Fruit fly (Drosophila melanogaster) whole organism, embryonic: ENCODE results near the gene Ctr9.
A peak's percentile ranks its signal among the peaks of the same experiment; 100 is the strongest.

Source experiments
- B-H2 ChIP-seq: fragments of 200-800 bp; sonication (Bioruptor generic); optimal IDR thresholded peaks from 2 replicates; lab custom pipeline; 2018; ENCODE audit warnings: missing biosample characterization, mild to moderate bottlenecking, missing genetic modification characterization
- CG10321 ChIP-seq: fragments of 200-800 bp; sonication (Bioruptor generic); IDR thresholded peaks from 2 replicates; pipeline ENCODE4 v1.3.6; 2022; ENCODE audit warnings: missing biosample characterization, missing genetic modification characterization
- CG10366 ChIP-seq: fragments of 200-800 bp; sonication (Bioruptor generic); IDR thresholded peaks from 2 replicates; pipeline ENCODE4 v1.3.6; 2022; ENCODE audit warnings: missing biosample characterization, missing genetic modification characterization
- CG10543 ChIP-seq: fragments of 200-800 bp; sonication (Bioruptor generic); optimal IDR thresholded peaks from 3 replicates; lab custom pipeline; 2017; ENCODE audit warnings: missing biosample characterization, mild to moderate bottlenecking, missing genetic modification characterization, moderate library complexity
- CG13624 ChIP-seq: fragments of 200-800 bp; sonication (Bioruptor generic); optimal IDR thresholded peaks from 2 replicates; lab custom pipeline; 2016; ENCODE audit warnings: missing biosample characterization, missing genetic modification characterization
- CG14965 ChIP-seq: fragments of 200-800 bp; sonication (Bioruptor generic); optimal IDR thresholded peaks from 2 replicates; lab custom pipeline; 2016; ENCODE audit warnings: missing biosample characterization, missing genetic modification characterization, borderline replicate concordance
- CG1603 ChIP-seq: fragments of 200-800 bp; sonication (Bioruptor generic); optimal IDR thresholded peaks from 2 replicates; lab custom pipeline; 2019; ENCODE audit warnings: missing biosample characterization, mild to moderate bottlenecking, missing genetic modification characterization, moderate library complexity
- CG1647 ChIP-seq: fragments of 200-800 bp; sonication (Bioruptor generic); optimal IDR thresholded peaks from 3 replicates; lab custom pipeline; 2016; ENCODE audit warnings: missing biosample characterization, missing genetic modification characterization
- CG17912 ChIP-seq: fragments of 200-800 bp; sonication (Bioruptor generic); optimal IDR thresholded peaks from 2 replicates; lab custom pipeline; 2018; ENCODE audit warnings: missing biosample characterization, mild to moderate bottlenecking, missing genetic modification characterization
- CG33213 ChIP-seq: fragments of 200-800 bp; sonication (Bioruptor generic); optimal IDR thresholded peaks from 3 replicates; lab custom pipeline; 2016; ENCODE audit warnings: missing biosample characterization, missing genetic modification characterization
- CG4404 ChIP-seq: fragments of 200-800 bp; sonication (Bioruptor generic); IDR thresholded peaks from 2 replicates; pipeline ENCODE4 v1.3.6; 2022; ENCODE audit warnings: missing biosample characterization, missing genetic modification characterization
- CG4707 ChIP-seq: fragments of 200-800 bp; sonication (Bioruptor generic); optimal IDR thresholded peaks from 2 replicates; lab custom pipeline; 2018; ENCODE audit warnings: missing biosample characterization, mild to moderate bottlenecking, missing genetic modification characterization, moderate library complexity
- CG5245 ChIP-seq: fragments of 200-800 bp; sonication (Bioruptor generic); optimal IDR thresholded peaks from 3 replicates; lab custom pipeline; 2016; ENCODE audit warnings: missing biosample characterization, missing genetic modification characterization
- CG5953 ChIP-seq: fragments of 200-800 bp; sonication (Bioruptor generic); IDR thresholded peaks from 2 replicates; pipeline ENCODE4 v1.3.6; 2022; ENCODE audit warnings: missing biosample characterization, missing genetic modification characterization
- Eip74EF ChIP-seq, 2 experiments: fragments of 200-800 bp in 1 of 2; fragments of >200 bp in 1 of 2; sonication (Bioruptor generic) in 1 of 2; optimal IDR thresholded peaks; 2 replicates each; lab custom pipeline; 2017 to 2019; ENCODE audit warnings: missing biosample characterization in 2 of 2, missing genetic modification characterization in 2 of 2, mild to moderate bottlenecking in 1 of 2, moderate library complexity in 1 of 2
- HLH4C ChIP-seq: fragments of 200-800 bp; sonication (Bioruptor generic); IDR thresholded peaks from 3 replicates; pipeline ENCODE4 v1.3.6; 2022; ENCODE audit warnings: missing biosample characterization, missing genetic modification characterization; ENCODE audit not compliant: partially characterized antibody
- HLHmδ ChIP-seq: fragments of 200-800 bp; sonication (Bioruptor generic); optimal IDR thresholded peaks from 2 replicates; lab custom pipeline; 2018; ENCODE audit warnings: missing biosample characterization, mild to moderate bottlenecking, missing genetic modification characterization, moderate library complexity
- Hr51 ChIP-seq, 2 experiments: fragments of 200-800 bp; sonication (Bioruptor generic); optimal IDR thresholded peaks; 2 replicates in 1 of 2; 3 replicates in 1 of 2; lab custom pipeline; 2016 to 2018; ENCODE audit warnings: missing biosample characterization in 2 of 2, missing genetic modification characterization in 2 of 2, mild to moderate bottlenecking in 1 of 2, moderate library complexity in 1 of 2
- Lhr ChIP-seq: fragments of 200-800 bp; sonication (Bioruptor generic); optimal IDR thresholded peaks from 3 replicates; lab custom pipeline; 2017; ENCODE audit warnings: mild to moderate bottlenecking, missing biosample characterization, missing genetic modification reagents, missing genetic modification characterization
- NC2α ChIP-seq: fragments of 200-800 bp; sonication (Bioruptor generic); optimal IDR thresholded peaks from 2 replicates; lab custom pipeline; 2016; ENCODE audit warnings: missing biosample characterization, missing genetic modification characterization
- Nf-YB ChIP-seq: fragments of 200-800 bp; sonication (Bioruptor generic); optimal IDR thresholded peaks from 3 replicates; lab custom pipeline; 2019; ENCODE audit warnings: missing biosample characterization, mild to moderate bottlenecking, missing genetic modification characterization, moderate library complexity
- al ChIP-seq: fragments of 200-800 bp; sonication (Bioruptor generic); IDR thresholded peaks from 2 replicates; pipeline ENCODE4 v1.3.6; 2022; ENCODE audit warnings: missing biosample characterization, missing genetic modification characterization
- ara ChIP-seq: fragments of 200-800 bp; sonication (Bioruptor generic); IDR thresholded peaks from 2 replicates; pipeline ENCODE4 v1.3.6; 2022; ENCODE audit warnings: missing biosample characterization, missing genetic modification characterization
- az2 ChIP-seq: fragments of 200-800 bp; sonication (Bioruptor generic); optimal IDR thresholded peaks from 3 replicates; lab custom pipeline; 2016; ENCODE audit warnings: missing biosample characterization, missing genetic modification characterization
- bab2 ChIP-seq: fragments of 200-800 bp; sonication (Bioruptor generic); optimal IDR thresholded peaks from 2 replicates; lab custom pipeline; 2016; ENCODE audit warnings: missing biosample characterization, missing genetic modification characterization
- bcd ChIP-seq: fragments of 200-800 bp; sonication (Bioruptor generic); optimal IDR thresholded peaks from 2 replicates; lab custom pipeline; 2017; ENCODE audit warnings: missing biosample characterization, mild to moderate bottlenecking, missing genetic modification characterization
- bsh ChIP-seq, 2 experiments: fragments of 200-800 bp; sonication (Bioruptor generic); optimal IDR thresholded peaks; 2 replicates each; lab custom pipeline; 2017 to 2018; ENCODE audit warnings: mild to moderate bottlenecking in 2 of 2, missing biosample characterization in 2 of 2, missing genetic modification characterization in 2 of 2, moderate library complexity in 1 of 2
- cato ChIP-seq: fragments of 200-800 bp; sonication (Bioruptor generic); optimal IDR thresholded peaks from 2 replicates; lab custom pipeline; 2016; ENCODE audit warnings: missing biosample characterization, missing genetic modification characterization, borderline replicate concordance
- chinmo ChIP-seq: fragments of 200-800 bp; sonication (Bioruptor generic); IDR thresholded peaks from 4 replicates; pipeline ENCODE4 v1.3.6; 2022; ENCODE audit warnings: missing biosample characterization, missing genetic modification characterization; ENCODE audit not compliant: partially characterized antibody
- croc ChIP-seq: fragments of 200-800 bp; sonication (Bioruptor generic); conservative IDR thresholded peaks from 3 replicates; pipeline ENCODE4 v1.3.6; 2022; ENCODE audit warnings: missing biosample characterization, missing genetic modification characterization
- crp ChIP-seq, 2 experiments: fragments of 200-800 bp; sonication (Bioruptor generic); optimal IDR thresholded peaks; 2 replicates in 1 of 2; 3 replicates in 1 of 2; lab custom pipeline; 2017; ENCODE audit warnings: missing biosample characterization in 2 of 2, missing genetic modification characterization in 2 of 2, mild to moderate bottlenecking in 1 of 2, moderate library complexity in 1 of 2
- dmrt99B ChIP-seq: fragments of 200-800 bp; sonication (Bioruptor generic); optimal IDR thresholded peaks from 2 replicates; lab custom pipeline; 2018; ENCODE audit warnings: missing biosample characterization, mild to moderate bottlenecking, missing genetic modification characterization, moderate library complexity
- fu2 ChIP-seq: fragments of 200-800 bp; sonication (Bioruptor generic); optimal IDR thresholded peaks from 2 replicates; lab custom pipeline; 2016; ENCODE audit warnings: missing biosample characterization, missing genetic modification characterization
- gce ChIP-seq: fragments of 200-800 bp; sonication (Bioruptor generic); IDR thresholded peaks from 3 replicates; pipeline ENCODE4 v1.3.6; 2022; ENCODE audit warnings: missing biosample characterization, missing genetic modification characterization
- gem ChIP-seq: fragments of 200-800 bp; sonication (Bioruptor generic); optimal IDR thresholded peaks from 2 replicates; lab custom pipeline; 2019; ENCODE audit warnings: missing biosample characterization, mild to moderate bottlenecking, missing genetic modification characterization, moderate library complexity
- gsb ChIP-seq: fragments of 200-800 bp; sonication (Bioruptor generic); IDR thresholded peaks from 2 replicates; pipeline ENCODE4 v1.3.6; 2022; ENCODE audit warnings: missing biosample characterization, missing genetic modification characterization
- gsb-n ChIP-seq: fragments of 200-800 bp; sonication (Bioruptor generic); optimal IDR thresholded peaks from 3 replicates; lab custom pipeline; 2018; ENCODE audit warnings: missing biosample characterization, mild to moderate bottlenecking, missing genetic modification characterization
- her ChIP-seq: fragments of 200-800 bp; sonication (Bioruptor generic); optimal IDR thresholded peaks from 2 replicates; lab custom pipeline; 2016; ENCODE audit warnings: missing biosample characterization, missing genetic modification characterization
- ro ChIP-seq: fragments of 200-800 bp; sonication (Bioruptor generic); IDR thresholded peaks from 2 replicates; pipeline ENCODE4 v1.3.6; 2022; ENCODE audit warnings: missing biosample characterization, missing genetic modification characterization
- sens-2 ChIP-seq: fragments of 200-800 bp; sonication (Bioruptor generic); IDR thresholded peaks from 2 replicates; pipeline ENCODE4 v1.3.6; 2022; ENCODE audit warnings: missing biosample characterization, missing genetic modification characterization
- seq ChIP-seq: fragments of 200-800 bp; sonication (Bioruptor generic); IDR thresholded peaks from 2 replicates; pipeline ENCODE4 v1.3.6; 2022; ENCODE audit warnings: missing biosample characterization, missing genetic modification characterization
- sisA ChIP-seq: fragments of 200-800 bp; sonication (Bioruptor generic); IDR thresholded peaks from 2 replicates; pipeline ENCODE4 v1.3.6; 2022; ENCODE audit warnings: missing biosample characterization, missing genetic modification characterization
- slou ChIP-seq: fragments of 200-800 bp; sonication (Bioruptor generic); optimal IDR thresholded peaks from 3 replicates; lab custom pipeline; 2016; ENCODE audit warnings: missing biosample characterization, missing genetic modification characterization
- so ChIP-seq: fragments of 200-800 bp; sonication (Bioruptor generic); IDR thresholded peaks from 3 replicates; pipeline ENCODE4 v1.3.6; 2022; ENCODE audit warnings: missing biosample characterization, missing genetic modification characterization
- tin ChIP-seq: fragments of 200-800 bp; sonication (Bioruptor generic); optimal IDR thresholded peaks from 3 replicates; lab custom pipeline; 2016; ENCODE audit warnings: missing biosample characterization, missing genetic modification characterization
- tx ChIP-seq: fragments of 200-800 bp; sonication (Bioruptor generic); optimal IDR thresholded peaks from 2 replicates; lab custom pipeline; 2016; ENCODE audit warnings: missing biosample characterization, missing genetic modification characterization
- vvl ChIP-seq: fragments of 200-800 bp; sonication (Bioruptor generic); IDR thresholded peaks from 2 replicates; pipeline ENCODE4 v1.3.6; 2022; ENCODE audit warnings: missing biosample characterization, missing genetic modification characterization
- zen2 ChIP-seq: fragments of 200-800 bp; sonication (Bioruptor generic); IDR thresholded peaks from 3 replicates; pipeline ENCODE4 v1.3.6; 2022; ENCODE audit warnings: missing biosample characterization, missing genetic modification characterization; ENCODE audit not compliant: partially characterized antibody
- zf30C ChIP-seq: fragments of 200-800 bp; sonication (Bioruptor generic); optimal IDR thresholded peaks from 3 replicates; lab custom pipeline; 2018; ENCODE audit warnings: missing biosample characterization, mild to moderate bottlenecking, missing genetic modification characterization

Ctr9 gene

dm6 chr3L:1319097-1319725, 12.2 kb downstream of the Ctr9 start (continued):
- 0 out of 2 replicates have a peak, but pooled peaks have one; percentile 9 for TF ChIP-seq al
- TF ChIP-seq CG5953 (GFP tag; lab: Robert Waterston, UW): peak; percentile 80
- TF ChIP-seq az2 (GFP tag; lab: Kevin White, UChicago): peak; percentile 87
- peak; percentile 42 for TF ChIP-seq tx (GFP tag; lab: Kevin White, UChicago)
- peak; percentile 89 to 94 for TF ChIP-seq bsh (GFP tag; optimal IDR thresholded peaks at IDR 0.05; lab: Kevin White, UChicago)
- peak; percentile 80 for TF ChIP-seq sens-2 (GFP tag; lab: Robert Waterston, UW)
- peak; percentile 87 for TF ChIP-seq so (GFP tag; lab: Robert Waterston, UW)
- no peak for TF ChIP-seq chinmo (GFP tag; lab: Robert Waterston, UW)
- TF ChIP-seq CG4404 (GFP tag; lab: Robert Waterston, UW): 0 out of 2 replicates have a peak, but pooled peaks have one; percentile 29
- peak; percentile 86 for TF ChIP-seq gce (GFP tag; lab: Robert Waterston, UW)
- peak; percentile 82 for TF ChIP-seq CG5245 (GFP tag; lab: Kevin White, UChicago)
- peak; percentile 58; the same call in 1 of the 2 replicates for TF ChIP-seq seq (GFP tag; lab: Robert Waterston, UW)
- peak; percentile 92 for TF ChIP-seq dmrt99B
- peak; percentile 81 for TF ChIP-seq CG10366
- TF ChIP-seq zen2 (GFP tag; lab: Robert Waterston, UW): no peak
- TF ChIP-seq zf30C (GFP tag; lab: Kevin White, UChicago): peak; percentile 12
- TF ChIP-seq CG14965: no peak
- TF ChIP-seq crp (GFP tag; optimal IDR thresholded peaks at IDR 0.05; lab: Kevin White, UChicago): peak in 1 of 2 experiments; percentile 23
- TF ChIP-seq croc (GFP tag; lab: Robert Waterston, UW): peak; percentile 79
- peak; percentile 66 for TF ChIP-seq CG33213 (GFP tag; lab: Kevin White, UChicago)
- no peak for TF ChIP-seq CG13624 (GFP tag; lab: Kevin White, UChicago)
- peak; percentile 28 for TF ChIP-seq NC2α
- no peak for TF ChIP-seq gsb-n (tag; lab: Kevin White, UChicago)
- TF ChIP-seq CG1647 (GFP tag; lab: Kevin White, UChicago): no peak
- TF ChIP-seq B-H2 (GFP tag; lab: Kevin White, UChicago): no peak
- TF ChIP-seq CG4707 (GFP tag; lab: Kevin White, UChicago): peak; percentile 76
- peak; percentile 48 for TF ChIP-seq Lhr (GFP tag; lab: Kevin White, UChicago)
- peak; percentile 53 to 84 for TF ChIP-seq Hr51 (GFP tag; optimal IDR thresholded peaks at IDR 0.05; lab: Kevin White, UChicago)
- peak; percentile 88 for TF ChIP-seq ara
- TF ChIP-seq CG1603: peak; percentile 89
- no peak for TF ChIP-seq gsb (GFP tag; lab: Robert Waterston, UW)
- TF ChIP-seq Nf-YB (GFP tag; lab: Kevin White, UChicago): peak; percentile 38
- peak; percentile 92 for TF ChIP-seq sisA (GFP tag; lab: Robert Waterston, UW)
- TF ChIP-seq CG10543 (GFP tag; lab: Kevin White, UChicago): no peak
- no peak for TF ChIP-seq CG10321 (GFP tag; lab: Robert Waterston, UW)
- TF ChIP-seq HLHmδ (GFP tag; lab: Kevin White, UChicago): no peak
- peak; percentile 67 for TF ChIP-seq bcd
- TF ChIP-seq her (GFP tag; lab: Kevin White, UChicago): peak; percentile 5
- TF ChIP-seq gem (tag; lab: Kevin White, UChicago): peak; percentile 85
- no peak for TF ChIP-seq HLH4C (GFP tag; lab: Robert Waterston, UW)
- no peak for TF ChIP-seq CG17912 (GFP tag; lab: Kevin White, UChicago)
- peak; percentile 96 for TF ChIP-seq vvl (GFP tag; lab: Robert Waterston, UW)
- TF ChIP-seq cato (GFP tag; lab: Kevin White, UChicago): peak; percentile 58
- peak; percentile 22 for TF ChIP-seq slou (GFP tag; lab: Kevin White, UChicago)
- TF ChIP-seq fu2 (GFP tag; lab: Kevin White, UChicago): peak; percentile 8
- TF ChIP-seq tin (GFP tag; lab: Kevin White, UChicago): peak; percentile 86
- peak; percentile 45; the same call in 1 of the 2 replicates for TF ChIP-seq ro (GFP tag; lab: Robert Waterston, UW)
- peak; percentile 17 for TF ChIP-seq bab2
- TF ChIP-seq Eip74EF (GFP tag; optimal IDR thresholded peaks at IDR 0.05; lab: Kevin White, UChicago): peak in 1 of 2 experiments; percentile 46
